Fruit fly (Drosophila melanogaster) whole organism, embryonic: ENCODE results near the gene CG10116.

Source experiments
- Asciz ChIP-seq: fragments of 200-800 bp; sonication (Bioruptor generic); optimal IDR thresholded peaks from 2 replicates; lab custom pipeline; 2017; ENCODE audit warnings: missing biosample characterization, mild to moderate bottlenecking, missing genetic modification characterization, missing genetic modification reagents
- BEAF-32 ChIP-seq: fragments of 200-800 bp; sonication (Bioruptor generic); optimal IDR thresholded peaks from 3 replicates; lab custom pipeline; 2017; ENCODE audit warnings: missing biosample characterization, missing genetic modification characterization, mild to moderate bottlenecking, moderate library complexity, missing genetic modification reagents
- CG12659 ChIP-seq: fragments of 200-800 bp; sonication (Bioruptor generic); optimal IDR thresholded peaks from 3 replicates; lab custom pipeline; 2017; ENCODE audit warnings: mild to moderate bottlenecking, missing biosample characterization, missing genetic modification reagents, missing genetic modification characterization
- CG13287 ChIP-seq: fragments of 200-800 bp; sonication (Bioruptor generic); IDR thresholded peaks from 2 replicates; pipeline ENCODE4 v1.3.6; 2022; ENCODE audit warnings: missing biosample characterization, missing genetic modification characterization; ENCODE audit not compliant: partially characterized antibody
- CG13296 ChIP-seq: fragments of 200-800 bp; sonication (Bioruptor generic); optimal IDR thresholded peaks from 3 replicates; lab custom pipeline; 2018; ENCODE audit warnings: missing biosample characterization, mild to moderate bottlenecking, missing genetic modification characterization
- CG14710 ChIP-seq: fragments of 200-800 bp; sonication (Bioruptor generic); optimal IDR thresholded peaks from 3 replicates; lab custom pipeline; 2019; ENCODE audit warnings: missing biosample characterization, mild to moderate bottlenecking, missing genetic modification characterization, moderate library complexity
- CG14860 ChIP-seq: fragments of 200-800 bp; sonication (Bioruptor generic); IDR thresholded peaks from 3 replicates; pipeline ENCODE4 v1.3.6; 2022; ENCODE audit warnings: missing biosample characterization, missing genetic modification characterization; ENCODE audit not compliant: partially characterized antibody
- CG15269 ChIP-seq: fragments of 200-800 bp; sonication (Bioruptor generic); optimal IDR thresholded peaks from 2 replicates; lab custom pipeline; 2018; ENCODE audit warnings: missing biosample characterization, mild to moderate bottlenecking, missing genetic modification characterization, moderate library complexity
- CG15514 ChIP-seq: fragments of 200-800 bp; sonication (Bioruptor generic); optimal IDR thresholded peaks from 3 replicates; lab custom pipeline; 2017; ENCODE audit warnings: missing biosample characterization, missing genetic modification characterization, mild to moderate bottlenecking, moderate library complexity, missing genetic modification reagents
- CG2116 ChIP-seq: fragments of 200-800 bp; sonication (Bioruptor generic); optimal IDR thresholded peaks from 3 replicates; lab custom pipeline; 2018; ENCODE audit warnings: missing biosample characterization, mild to moderate bottlenecking, missing genetic modification characterization
- CG32532 ChIP-seq: fragments of 200-800 bp; sonication (Bioruptor generic); IDR thresholded peaks from 2 replicates; pipeline ENCODE4 v1.3.6; 2022; ENCODE audit warnings: missing biosample characterization, missing genetic modification characterization
- CG33557 ChIP-seq: fragments of 200-800 bp; sonication (Bioruptor generic); optimal IDR thresholded peaks from 2 replicates; lab custom pipeline; 2019; ENCODE audit warnings: missing biosample characterization, mild to moderate bottlenecking, missing genetic modification characterization, moderate library complexity
- CG42726 ChIP-seq: fragments of 200-800 bp; sonication (Bioruptor generic); IDR thresholded peaks from 2 replicates; pipeline ENCODE4 v1.3.6; 2022; ENCODE audit warnings: missing biosample characterization, missing genetic modification characterization; ENCODE audit not compliant: partially characterized antibody
- D ChIP-seq, 2 experiments: fragments of 200-800 bp in 1 of 2; fragments of >200 bp in 1 of 2; sonication (Bioruptor generic) in 1 of 2; optimal IDR thresholded peaks; 2 replicates in 1 of 2; 3 replicates in 1 of 2; lab custom pipeline; 2017; ENCODE audit warnings: mild to moderate bottlenecking in 1 of 2, missing biosample characterization in 1 of 2, missing genetic modification characterization in 1 of 2, missing genetic modification reagents in 1 of 2
- Dek ChIP-seq: fragments of 200-800 bp; sonication (Bioruptor generic); optimal IDR thresholded peaks from 3 replicates; lab custom pipeline; 2019; ENCODE audit warnings: missing biosample characterization, mild to moderate bottlenecking, missing genetic modification characterization, moderate library complexity
- Dip2 ChIP-seq: fragments of 200-800 bp; sonication (Bioruptor generic); IDR thresholded peaks from 2 replicates; pipeline ENCODE4 v1.3.6; 2022; ENCODE audit warnings: missing biosample characterization, missing genetic modification characterization
- Dll ChIP-seq: fragments of 200-800 bp; sonication (Bioruptor generic); IDR thresholded peaks from 4 replicates; pipeline ENCODE4 v1.3.6; 2022; ENCODE audit warnings: missing biosample characterization, missing genetic modification characterization; ENCODE audit not compliant: partially characterized antibody
- Doc2 ChIP-seq: fragments of 200-800 bp; sonication (Bioruptor generic); IDR thresholded peaks from 2 replicates; pipeline ENCODE4 v1.3.6; 2022; ENCODE audit warnings: missing biosample characterization, missing genetic modification characterization
- Dp ChIP-seq: fragments of 200-800 bp; sonication (Bioruptor generic); optimal IDR thresholded peaks from 2 replicates; lab custom pipeline; 2018; ENCODE audit warnings: missing biosample characterization, mild to moderate bottlenecking, missing genetic modification characterization, moderate library complexity
- Drgx ChIP-seq: fragments of 200-800 bp; sonication (Bioruptor generic); IDR thresholded peaks from 2 replicates; pipeline ENCODE4 v1.3.6; 2022; ENCODE audit warnings: missing biosample characterization, missing genetic modification characterization
- E2f2 ChIP-seq: fragments of 200-800 bp; sonication (Bioruptor generic); IDR thresholded peaks from 2 replicates; pipeline ENCODE4 v1.3.6; 2022; ENCODE audit warnings: missing biosample characterization, missing genetic modification characterization
- H2.0 ChIP-seq: fragments of 200-800 bp; sonication (Bioruptor generic); IDR thresholded peaks from 2 replicates; pipeline ENCODE4 v1.3.6; 2022; ENCODE audit warnings: missing biosample characterization, missing genetic modification characterization
- Lhr ChIP-seq: fragments of 200-800 bp; sonication (Bioruptor generic); optimal IDR thresholded peaks from 3 replicates; lab custom pipeline; 2017; ENCODE audit warnings: mild to moderate bottlenecking, missing biosample characterization, missing genetic modification reagents, missing genetic modification characterization
- MBD-R2 ChIP-seq: fragments of 200-800 bp; sonication (Bioruptor generic); IDR thresholded peaks from 2 replicates; pipeline ENCODE4 v1.3.6; 2022; ENCODE audit warnings: missing biosample characterization, missing genetic modification characterization
- Mad ChIP-seq: fragments of 200-800 bp; sonication (Bioruptor generic); optimal IDR thresholded peaks from 2 replicates; lab custom pipeline; 2016; ENCODE audit warnings: missing biosample characterization, missing genetic modification characterization
- NFAT ChIP-seq: fragments of 200-800 bp; sonication (Bioruptor generic); IDR thresholded peaks from 2 replicates; pipeline ENCODE4 v1.3.6; 2022; ENCODE audit warnings: missing biosample characterization, missing genetic modification characterization
- Opbp ChIP-seq: fragments of 200-800 bp; sonication (Bioruptor generic); IDR thresholded peaks from 3 replicates; pipeline ENCODE4 v1.3.6; 2022; ENCODE audit warnings: missing biosample characterization, missing genetic modification characterization; ENCODE audit not compliant: partially characterized antibody
- Ptx1 ChIP-seq: fragments of 200-800 bp; sonication (Bioruptor generic); IDR thresholded peaks from 2 replicates; pipeline ENCODE4 v1.3.6; 2022; ENCODE audit warnings: missing biosample characterization, missing genetic modification characterization
- Rfx ChIP-seq: fragments of 200-800 bp; sonication (Bioruptor generic); IDR thresholded peaks from 2 replicates; pipeline ENCODE4 v1.3.6; 2022; ENCODE audit warnings: missing biosample characterization, missing genetic modification characterization
- Spps ChIP-seq: fragments of 200-800 bp; sonication (Bioruptor generic); optimal IDR thresholded peaks from 2 replicates; lab custom pipeline; 2018; ENCODE audit warnings: missing biosample characterization, mild to moderate bottlenecking, missing genetic modification characterization
- Trl ChIP-seq, 3 experiments: fragments of >200 bp in 2 of 3; fragments of 200-800 bp in 1 of 3; sonication (Bioruptor generic) in 1 of 3; optimal IDR thresholded peaks; 2 replicates in 1 of 3; 3 replicates in 2 of 3; lab custom pipeline; 2016 to 2017; ENCODE audit warnings: missing biosample characterization in 1 of 3, missing genetic modification characterization in 1 of 3
- YL-1 ChIP-seq: fragments of 200-800 bp; sonication (Bioruptor generic); optimal IDR thresholded peaks from 3 replicates; lab custom pipeline; 2017; ENCODE audit warnings: missing biosample characterization, mild to moderate bottlenecking, missing genetic modification characterization
- ash1 ChIP-seq: fragments of 200-800 bp; sonication (Bioruptor generic); optimal IDR thresholded peaks from 2 replicates; lab custom pipeline; 2018; ENCODE audit warnings: missing biosample characterization, mild to moderate bottlenecking, missing genetic modification characterization
- crol ChIP-seq: fragments of 200-800 bp; sonication (Bioruptor generic); IDR thresholded peaks from 2 replicates; pipeline ENCODE4 v1.3.6; 2022; ENCODE audit warnings: missing biosample characterization, missing genetic modification characterization
- disco-r ChIP-seq: fragments of 200-800 bp; sonication (Bioruptor generic); optimal IDR thresholded peaks from 2 replicates; lab custom pipeline; 2016; ENCODE audit warnings: missing biosample characterization, missing genetic modification characterization
- fu2 ChIP-seq: fragments of 200-800 bp; sonication (Bioruptor generic); optimal IDR thresholded peaks from 2 replicates; lab custom pipeline; 2016; ENCODE audit warnings: missing biosample characterization, missing genetic modification characterization
- hth ChIP-seq: fragments of >200 bp; optimal IDR thresholded peaks from 2 replicates; lab custom pipeline; 2017; ENCODE audit warnings: inconsistent platforms
- knrl ChIP-seq: fragments of 200-800 bp; sonication (Bioruptor generic); IDR thresholded peaks from 3 replicates; pipeline ENCODE4 v1.3.6; 2022; ENCODE audit warnings: missing biosample characterization, missing genetic modification characterization; ENCODE audit not compliant: partially characterized antibody
- nau ChIP-seq: fragments of 200-800 bp; sonication (Bioruptor generic); optimal IDR thresholded peaks from 3 replicates; lab custom pipeline; 2017; ENCODE audit warnings: missing biosample characterization, mild to moderate bottlenecking, missing genetic modification characterization, missing genetic modification reagents
- nmo ChIP-seq: fragments of 200-800 bp; sonication (Bioruptor generic); optimal IDR thresholded peaks from 2 replicates; lab custom pipeline; 2018; ENCODE audit warnings: missing biosample characterization, mild to moderate bottlenecking, missing genetic modification characterization, moderate library complexity
- row ChIP-seq: fragments of 200-800 bp; sonication (Bioruptor generic); IDR thresholded peaks from 3 replicates; pipeline ENCODE4 v1.3.6; 2022; ENCODE audit warnings: missing biosample characterization, missing genetic modification characterization
- salm ChIP-seq: fragments of 200-800 bp; sonication (Bioruptor generic); optimal IDR thresholded peaks from 2 replicates; lab custom pipeline; 2018; ENCODE audit warnings: missing biosample characterization, mild to moderate bottlenecking, missing genetic modification characterization
- sna ChIP-seq: fragments of 200-800 bp; sonication (Bioruptor generic); IDR thresholded peaks from 2 replicates; pipeline ENCODE4 v1.3.6; 2022; ENCODE audit warnings: missing biosample characterization, missing genetic modification characterization; ENCODE audit not compliant: partially characterized antibody
- stwl ChIP-seq: fragments of 200-800 bp; sonication (Bioruptor generic); optimal IDR thresholded peaks from 3 replicates; lab custom pipeline; 2018; ENCODE audit warnings: missing biosample characterization, mild to moderate bottlenecking, missing genetic modification characterization, moderate library complexity
- tna ChIP-seq: fragments of 200-800 bp; sonication (Bioruptor generic); IDR thresholded peaks from 2 replicates; pipeline ENCODE4 v1.3.6; 2022; ENCODE audit warnings: missing biosample characterization, missing genetic modification characterization; ENCODE audit not compliant: partially characterized antibody
- trem ChIP-seq: fragments of 200-800 bp; optimal IDR thresholded peaks from 3 replicates; lab custom pipeline; 2019; ENCODE audit warnings: missing biosample characterization, mild to moderate bottlenecking, missing genetic modification characterization, moderate library complexity
- vvl ChIP-seq: fragments of 200-800 bp; sonication (Bioruptor generic); IDR thresholded peaks from 2 replicates; pipeline ENCODE4 v1.3.6; 2022; ENCODE audit warnings: missing biosample characterization, missing genetic modification characterization

Gene CG10116

DNA sequence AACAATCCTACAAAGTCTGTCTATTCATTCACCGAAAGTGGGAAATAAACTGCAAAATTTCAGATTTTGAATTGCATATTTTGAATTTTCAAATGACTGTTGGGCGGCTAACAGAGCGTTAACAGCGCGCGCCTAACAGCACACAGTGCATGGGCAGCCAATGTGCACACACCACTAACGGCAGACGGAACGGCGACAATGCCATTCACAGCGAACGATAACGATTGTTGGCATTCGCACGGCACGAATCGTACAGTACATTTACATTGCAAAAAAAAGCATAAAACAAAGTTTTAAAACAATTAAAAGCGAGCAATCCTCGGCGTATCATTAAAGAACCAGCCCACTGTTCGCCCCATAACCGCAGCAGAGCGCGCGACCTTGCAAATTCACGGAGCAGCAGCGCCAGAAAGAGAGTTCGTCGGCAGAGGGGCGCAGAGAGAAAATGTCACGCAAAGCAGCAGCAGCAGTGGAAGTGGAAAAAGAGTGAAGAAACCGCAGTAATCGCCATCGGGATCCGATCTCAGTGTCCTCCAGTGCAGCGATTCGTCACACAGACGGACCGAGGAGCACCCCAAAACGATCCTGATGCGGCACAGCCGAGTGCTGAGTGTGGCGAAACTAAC lies 45.6 kb upstream of the CG10116 start, which contains the start of gene Spt20 (continued):
- TF ChIP-seq Ptx1 (GFP tag; lab: Robert Waterston, UW) = no peak
- 0 out of 2 replicates have a peak, but pooled peaks have one; percentile 37 for TF ChIP-seq CG42726 (GFP tag; lab: Robert Waterston, UW)
- peak; percentile 76 for TF ChIP-seq crol (GFP tag; lab: Robert Waterston, UW)
- no peak for TF ChIP-seq Mad
- no peak for TF ChIP-seq hth (lab: Kevin White, UChicago)
- peak; percentile 77 for TF ChIP-seq CG12659 (GFP tag; lab: Kevin White, UChicago)
- TF ChIP-seq D (optimal IDR thresholded peaks at IDR 0.05; lab: Kevin White, UChicago) = peak; percentile 25
- no peak for TF ChIP-seq D (GFP tag; optimal IDR thresholded peaks at IDR 0.05; lab: Kevin White, UChicago)
- TF ChIP-seq CG14710 (tag; lab: Kevin White, UChicago) = peak; percentile 100
- no peak for TF ChIP-seq Drgx (GFP tag; lab: Robert Waterston, UW)
- TF ChIP-seq fu2 = no peak
- peak; percentile 63 for TF ChIP-seq BEAF-32
- TF ChIP-seq row (GFP tag; lab: Robert Waterston, UW) = peak; percentile 20; the same call in 1 of the 3 replicates
- TF ChIP-seq CG13287 (GFP tag; lab: Robert Waterston, UW) = peak; percentile 62
- TF ChIP-seq nmo (GFP tag; lab: Kevin White, UChicago) = peak; percentile 34
- peak; percentile 37; the same call in 1 of the 2 replicates for TF ChIP-seq tna (GFP tag; lab: Robert Waterston, UW)
- TF ChIP-seq H2.0 (GFP tag; lab: Robert Waterston, UW) = no peak
- TF ChIP-seq Lhr (GFP tag; lab: Kevin White, UChicago) = peak; percentile 44
- TF ChIP-seq CG13296 (GFP tag; lab: Kevin White, UChicago) = no peak
- TF ChIP-seq NFAT = peak; percentile 26; the same call in 1 of the 2 replicates
- no peak for TF ChIP-seq salm
- peak; percentile 84 for TF ChIP-seq E2f2
- TF ChIP-seq Dll (GFP tag; lab: Robert Waterston, UW) = peak; percentile 39; the same call in 2 of the 4 replicates
- peak; percentile 63 for TF ChIP-seq disco-r (GFP tag; lab: Kevin White, UChicago)
- TF ChIP-seq Spps (tag; lab: Kevin White, UChicago) = no peak
- TF ChIP-seq Dek (tag; lab: Kevin White, UChicago) = no peak
- TF ChIP-seq CG14860 (GFP tag; lab: Robert Waterston, UW) = 0 out of 3 replicates have a peak, but pooled peaks have one; percentile 36
- TF ChIP-seq ash1 (GFP tag; lab: Kevin White, UChicago) = no peak
- TF ChIP-seq CG2116 (GFP tag; lab: Kevin White, UChicago) = peak; percentile 37
- TF ChIP-seq Doc2 (GFP tag; lab: Robert Waterston, UW) = no peak
- TF ChIP-seq Opbp (GFP tag; lab: Robert Waterston, UW) = peak; percentile 65; the same call in 2 of the 3 replicates
- TF ChIP-seq sna = peak; percentile 41; the same call in 1 of the 2 replicates
- TF ChIP-seq knrl = peak; percentile 37; the same call in 2 of the 3 replicates
- TF ChIP-seq Trl (optimal IDR thresholded peaks at IDR 0.05; lab: Kevin White, UChicago) = peak in 1 of 2 experiments; percentile 5
- no peak for TF ChIP-seq Trl (GFP tag; optimal IDR thresholded peaks at IDR 0.05; lab: Kevin White, UChicago)
- TF ChIP-seq YL-1 (GFP tag; lab: Kevin White, UChicago) = peak; percentile 93
- TF ChIP-seq Rfx (GFP tag; lab: Robert Waterston, UW) = peak; percentile 47
- peak; percentile 81 for TF ChIP-seq MBD-R2 (GFP tag; lab: Robert Waterston, UW)
- no peak for TF ChIP-seq Asciz (GFP tag; lab: Kevin White, UChicago)
- peak; percentile 53; the same call in 1 of the 2 replicates for TF ChIP-seq vvl
- TF ChIP-seq CG15269 (tag; lab: Kevin White, UChicago) = no peak
- no peak for TF ChIP-seq CG33557 (GFP tag; lab: Kevin White, UChicago)
- TF ChIP-seq nau = no peak
- TF ChIP-seq CG15514 (GFP tag; lab: Kevin White, UChicago) = peak; percentile 45
- TF ChIP-seq CG32532 = no peak
- peak; percentile 70 for TF ChIP-seq stwl
- peak; percentile 23 for TF ChIP-seq trem (tag; lab: Kevin White, UChicago)
- peak; percentile 78 for TF ChIP-seq Dp (GFP tag; lab: Kevin White, UChicago)
- TF ChIP-seq Dip2 (GFP tag; lab: Robert Waterston, UW) = no peak
